Worm (Caenorhabditis elegans) whole organism, late embryonic: ENCODE data around the gene ZC477.4.

Experiments
- C08G9.2 ChIP-seq: sonication (generic microtip); optimal IDR thresholded peaks from 2 replicates; lab custom pipeline; 2016; ENCODE audit warnings: mild to moderate bottlenecking, missing genetic modification characterization, moderate library complexity, missing compliant biosample characterization
- C38D4.7 ChIP-seq: fragments of 200-800 bp; sonication (Bioruptor generic); optimal IDR thresholded peaks from 2 replicates; lab custom pipeline; 2018; ENCODE audit warnings: mild to moderate bottlenecking, missing genetic modification characterization, moderate library complexity, missing compliant biosample characterization
- F13H6.1 ChIP-seq: sonication (generic microtip); optimal IDR thresholded peaks from 2 replicates; lab custom pipeline; 2016; ENCODE audit warnings: missing genetic modification characterization, missing compliant biosample characterization
- K02D7.2 ChIP-seq: sonication (generic microtip); optimal IDR thresholded peaks from 2 replicates; lab custom pipeline; 2017; ENCODE audit warnings: mild to moderate bottlenecking, missing genetic modification characterization, missing compliant biosample characterization
- T23F11.4 ChIP-seq: fragments of 200-800 bp; sonication (Bioruptor generic); optimal IDR thresholded peaks from 2 replicates; lab custom pipeline; 2018; ENCODE audit warnings: mild to moderate bottlenecking, missing genetic modification characterization, missing compliant biosample characterization
- Y22D7AL.16 ChIP-seq: sonication (generic microtip); optimal IDR thresholded peaks from 2 replicates; lab custom pipeline; 2016; ENCODE audit warnings: missing genetic modification characterization, missing compliant biosample characterization
- ahr-1 ChIP-seq: sonication (generic microtip); optimal IDR thresholded peaks from 2 replicates; lab custom pipeline; 2016; ENCODE audit warnings: missing genetic modification characterization, missing compliant biosample characterization
- ama-1 ChIP-seq: fragments of 150-350 bp; optimal IDR thresholded peaks from 2 replicates; lab custom pipeline; 2014
- ceh-14 ChIP-seq: sonication (generic microtip); optimal IDR thresholded peaks from 2 replicates; lab custom pipeline; 2016; ENCODE audit warnings: missing genotype, missing genetic modification characterization, missing compliant biosample characterization
- ceh-18 ChIP-seq: sonication (generic microtip); optimal IDR thresholded peaks from 2 replicates; lab custom pipeline; 2016; ENCODE audit warnings: missing genetic modification characterization, missing compliant biosample characterization
- ceh-19 ChIP-seq: fragments of 200-800 bp; sonication (Bioruptor generic); optimal IDR thresholded peaks from 2 replicates; lab custom pipeline; 2018; ENCODE audit warnings: mild to moderate bottlenecking, missing genetic modification characterization, missing compliant biosample characterization
- ceh-30 ChIP-seq: fragments of 150-350 bp; optimal IDR thresholded peaks from 2 replicates; lab custom pipeline; 2014; ENCODE audit warnings: missing biosample characterization, missing genetic modification characterization
- ceh-45 ChIP-seq: fragments of 200-800 bp; sonication (Bioruptor generic); IDR thresholded peaks from 2 replicates; pipeline ENCODE4 v1.3.6; 2022; ENCODE audit warnings: missing genetic modification reagents, missing genetic modification characterization, missing compliant biosample characterization
- ceh-48 ChIP-seq: sonication (generic microtip); optimal IDR thresholded peaks from 2 replicates; lab custom pipeline; 2016; ENCODE audit warnings: missing genetic modification characterization, inconsistent platforms, missing compliant biosample characterization
- dmd-4 ChIP-seq: sonication (generic microtip); optimal IDR thresholded peaks from 2 replicates; lab custom pipeline; 2016; ENCODE audit warnings: borderline replicate concordance, missing genetic modification characterization, missing compliant biosample characterization
- dve-1 ChIP-seq: sonication (generic microtip); optimal IDR thresholded peaks from 2 replicates; lab custom pipeline; 2017; ENCODE audit warnings: antibody characterized with exemption, mild to moderate bottlenecking, missing genetic modification characterization, missing compliant biosample characterization
- elt-2 ChIP-seq: sonication (generic microtip); optimal IDR thresholded peaks from 2 replicates; lab custom pipeline; 2016; ENCODE audit warnings: missing genetic modification reagents, missing genetic modification characterization, missing compliant biosample characterization
- ets-4 ChIP-seq: sonication (generic microtip); optimal IDR thresholded peaks from 2 replicates; lab custom pipeline; 2016; ENCODE audit warnings: missing genetic modification characterization, missing compliant biosample characterization
- fkh-10 ChIP-seq: fragments of 150-350 bp; optimal IDR thresholded peaks from 2 replicates; lab custom pipeline; 2014; ENCODE audit warnings: missing biosample characterization, missing genetic modification reagents, missing genetic modification characterization
- gmeb-2 ChIP-seq: sonication (generic microtip); optimal IDR thresholded peaks from 2 replicates; lab custom pipeline; 2016; ENCODE audit warnings: missing genetic modification characterization, inconsistent platforms, missing compliant biosample characterization
- madf-2 ChIP-seq: sonication (generic microtip); optimal IDR thresholded peaks from 2 replicates; lab custom pipeline; 2017; ENCODE audit warnings: missing genetic modification characterization, missing compliant biosample characterization
- mec-3 ChIP-seq: sonication (generic microtip); optimal IDR thresholded peaks from 2 replicates; lab custom pipeline; 2016; ENCODE audit warnings: borderline replicate concordance, missing genetic modification characterization, missing compliant biosample characterization
- nfya-1 ChIP-seq: sonication (generic microtip); optimal IDR thresholded peaks from 2 replicates; lab custom pipeline; 2017; ENCODE audit warnings: missing genetic modification characterization, mild to moderate bottlenecking, missing compliant biosample characterization, antibody characterized with exemption, moderate library complexity
- nhr-11 ChIP-seq: fragments of 150-350 bp; optimal IDR thresholded peaks from 2 replicates; lab custom pipeline; 2014; ENCODE audit warnings: missing biosample characterization, missing genetic modification characterization
- nhr-232 ChIP-seq: sonication (generic microtip); optimal IDR thresholded peaks from 2 replicates; lab custom pipeline; 2016; ENCODE audit warnings: missing genetic modification characterization, missing compliant biosample characterization
- npax-4 ChIP-seq: sonication (generic microtip); optimal IDR thresholded peaks from 2 replicates; lab custom pipeline; 2016; ENCODE audit warnings: missing genetic modification characterization, missing compliant biosample characterization
- odd-2 ChIP-seq: sonication (generic microtip); optimal IDR thresholded peaks from 2 replicates; lab custom pipeline; 2017; ENCODE audit warnings: antibody characterized with exemption, mild to moderate bottlenecking, missing genetic modification characterization, missing compliant biosample characterization
- pat-9 ChIP-seq: fragments of 200-800 bp; sonication (Bioruptor generic); optimal IDR thresholded peaks from 2 replicates; lab custom pipeline; 2018; ENCODE audit warnings: mild to moderate bottlenecking, missing genetic modification characterization, moderate library complexity, missing compliant biosample characterization
- pqm-1 ChIP-seq: sonication (generic microtip); optimal IDR thresholded peaks from 2 replicates; lab custom pipeline; 2016; ENCODE audit warnings: missing genetic modification characterization, missing compliant biosample characterization
- pros-1 ChIP-seq: fragments of 150-350 bp; optimal IDR thresholded peaks from 2 replicates; lab custom pipeline; 2014; ENCODE audit warnings: missing biosample characterization, missing genetic modification reagents, missing genetic modification characterization
- ref-2 ChIP-seq: sonication (generic microtip); optimal IDR thresholded peaks from 2 replicates; lab custom pipeline; 2016; ENCODE audit warnings: missing genetic modification characterization, missing compliant biosample characterization
- rnt-1 ChIP-seq: sonication (generic microtip); optimal IDR thresholded peaks from 2 replicates; lab custom pipeline; 2016; ENCODE audit warnings: missing genetic modification characterization, missing compliant biosample characterization
- sdc-2 ChIP-seq: sonication (generic microtip); optimal IDR thresholded peaks from 2 replicates; lab custom pipeline; 2016; ENCODE audit warnings: missing genotype, missing genetic modification characterization, missing compliant biosample characterization
- syd-9 ChIP-seq: sonication (generic microtip); optimal IDR thresholded peaks from 2 replicates; lab custom pipeline; 2016; ENCODE audit warnings: mild to moderate bottlenecking, missing genetic modification characterization, moderate library complexity, missing compliant biosample characterization
- unc-3 ChIP-seq, 2 experiments: fragments of 200-800 bp in 1 of 2; sonication (Bioruptor generic) in 1 of 2; sonication (generic microtip) in 1 of 2; conservative IDR thresholded peaks in 1 of 2; optimal IDR thresholded peaks in 1 of 2; 2 replicates each; pipeline versions ENCODE4 v1.3.6 to Lab custom; 2016 to 2022; ENCODE audit warnings: missing compliant biosample characterization in 2 of 2, missing genetic modification characterization in 2 of 2, missing genetic modification reagents in 1 of 2
- unc-55 ChIP-seq: sonication (generic microtip); optimal IDR thresholded peaks from 2 replicates; lab custom pipeline; 2017; ENCODE audit warnings: missing biosample characterization, missing genetic modification reagents, missing genetic modification characterization
- unc-86 ChIP-seq: sonication (generic microtip); optimal IDR thresholded peaks from 2 replicates; lab custom pipeline; 2016; ENCODE audit warnings: missing genetic modification characterization, missing compliant biosample characterization
- zip-5 ChIP-seq: sonication (generic microtip); optimal IDR thresholded peaks from 2 replicates; lab custom pipeline; 2016; ENCODE audit warnings: missing genetic modification characterization, missing compliant biosample characterization
- ztf-16 ChIP-seq: sonication (generic microtip); optimal IDR thresholded peaks from 2 replicates; lab custom pipeline; 2017; ENCODE audit warnings: missing genetic modification characterization, missing compliant biosample characterization

ZC477.4 gene

ce11 chrIV:7096097-7096496 lies 2.5 kb downstream of the ZC477.4 start:
- TF ChIP-seq C38D4.7 (GFP tag; lab: Kevin White, UChicago) (no peak), F13H6.1 (tag; lab: Kevin White, UChicago) (no peak), sdc-2 (no peak), K02D7.2 (tag; lab: Kevin White, UChicago) (no peak), ama-1 (lab: Kevin White, UChicago) (no peak), ceh-18 (tag; lab: Kevin White, UChicago) (no peak), nhr-11 (no peak), dmd-4 (tag; lab: Kevin White, UChicago) (no peak), ceh-45 (GFP tag; lab: Robert Waterston, UW) (no peak), unc-55 (GFP tag; lab: Kevin White, UChicago) (no peak), pqm-1 (tag; lab: Kevin White, UChicago) (no peak), ceh-48 (tag; lab: Kevin White, UChicago) (no peak), ceh-14 (no peak), fkh-10 (GFP tag; lab: Kevin White, UChicago) (no peak), pat-9 (tag; lab: Kevin White, UChicago) (no peak), ahr-1 (tag; lab: Kevin White, UChicago) (no peak), Y22D7AL.16 (no peak), madf-2 (tag; lab: Kevin White, UChicago) (no peak), unc-3 (GFP tag; conservative IDR thresholded peaks at IDR 0.05; lab: Robert Waterston, UW) (no peak), unc-3 (tag; optimal IDR thresholded peaks at IDR 0.05; lab: Kevin White, UChicago) (no peak), zip-5 (tag; lab: Kevin White, UChicago) (no peak)

ce11 chrIV:7095396-7095964 lies 3.1 kb downstream of the ZC477.4 start:
- TF ChIP-seq ceh-18 (tag; lab: Kevin White, UChicago) (peak; percentile 67), pros-1 (tag; lab: Kevin White, UChicago) (no peak), nfya-1 (peak; percentile 31), unc-86 (no peak), C08G9.2 (tag; lab: Kevin White, UChicago) (peak; percentile 5), ceh-19 (GFP tag; lab: Kevin White, UChicago) (no peak), rnt-1 (tag; lab: Kevin White, UChicago) (peak; percentile 75), mec-3 (tag; lab: Kevin White, UChicago) (no peak), Y22D7AL.16 (no peak), unc-55 (GFP tag; lab: Kevin White, UChicago) (peak; percentile 41), gmeb-2 (no peak), odd-2 (no peak), dve-1 (tag; lab: Kevin White, UChicago) (no peak), T23F11.4 (GFP tag; lab: Kevin White, UChicago) (no peak), nhr-232 (tag; lab: Kevin White, UChicago) (no peak), ref-2 (tag; lab: Kevin White, UChicago) (peak; percentile 34), npax-4 (tag; lab: Kevin White, UChicago) (no peak), ets-4 (tag; lab: Kevin White, UChicago) (no peak)

ce11 chrIV:7094216-7094758 lies 4.3 kb downstream of the ZC477.4 start, which contains the start of gene deb-1:
Gene deb-1, minus strand, starts transcription at chrIV:7094266.
- TF ChIP-seq ceh-45 (GFP tag; lab: Robert Waterston, UW) (no peak), syd-9 (no peak), nhr-232 (tag; lab: Kevin White, UChicago) (no peak), ztf-16 (no peak), ceh-30 (tag; lab: Kevin White, UChicago) (no peak), elt-2 (peak; percentile 8), ahr-1 (tag; lab: Kevin White, UChicago) (no peak)
